Worm (Caenorhabditis elegans): Measurements from ENCODE around the gene W10C4.1.

W10C4.1 gene

DNA sequence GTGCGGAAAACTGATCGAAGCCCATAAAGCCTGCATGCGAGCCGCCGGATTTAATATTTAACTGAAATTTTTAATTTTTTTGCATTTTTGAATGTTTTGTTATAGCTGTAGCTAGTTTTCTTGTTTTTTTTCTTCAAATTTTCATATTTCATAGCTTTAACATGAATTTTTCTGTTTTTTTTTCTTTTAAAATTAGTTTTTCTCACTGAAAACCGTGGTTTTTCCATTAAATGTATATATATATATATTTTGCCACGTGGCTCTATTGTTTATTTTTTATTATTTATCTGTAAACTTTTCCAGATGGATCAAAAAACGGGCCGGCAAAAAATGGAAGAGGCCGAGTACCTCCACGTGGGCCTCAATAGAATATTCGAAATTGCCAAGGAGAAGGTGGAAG lies 15.1 kb downstream of the W10C4.1 start, which contains the start of gene sec-20:
Gene sec-20 (plus strand): TSS at position 301 of the 400 bp plus-strand sequence.
- TF ChIP-seq him-1 (tag; optimal IDR thresholded peaks at IDR 0.05) (no peak), dao-5 (tag; optimal IDR thresholded peaks at IDR 0.05) (no peak), W03F9.2 (tag; optimal IDR thresholded peaks at IDR 0.05) (no peak)

DNA sequence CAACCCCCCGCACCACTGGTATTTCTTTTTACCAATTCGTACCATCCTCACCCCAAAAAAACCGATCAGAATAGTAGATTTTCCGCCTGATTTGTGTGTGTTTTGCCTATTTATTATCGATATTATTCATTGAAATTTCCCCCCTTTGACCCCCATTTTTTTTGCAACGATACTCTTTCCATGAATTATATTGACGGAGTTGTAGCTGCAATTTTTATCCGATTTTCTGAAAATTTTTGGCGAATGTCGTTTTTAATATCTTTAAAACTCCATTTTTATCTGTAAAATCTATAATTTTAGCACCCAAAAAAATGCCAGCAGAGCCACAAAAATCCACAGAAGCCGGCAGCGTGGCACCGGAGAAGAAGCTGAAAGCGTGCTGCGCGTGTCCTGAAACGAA lies 16.2 kb downstream of the W10C4.1 start, which contains the start of gene cox-17:
Gene cox-17 (plus strand): TSS at position 301 of the 400 bp plus-strand sequence.
- no peak for TF ChIP-seq W03F9.2 (tag; optimal IDR thresholded peaks at IDR 0.05)
- no peak for TF ChIP-seq dao-5 (tag; optimal IDR thresholded peaks at IDR 0.05)

DNA sequence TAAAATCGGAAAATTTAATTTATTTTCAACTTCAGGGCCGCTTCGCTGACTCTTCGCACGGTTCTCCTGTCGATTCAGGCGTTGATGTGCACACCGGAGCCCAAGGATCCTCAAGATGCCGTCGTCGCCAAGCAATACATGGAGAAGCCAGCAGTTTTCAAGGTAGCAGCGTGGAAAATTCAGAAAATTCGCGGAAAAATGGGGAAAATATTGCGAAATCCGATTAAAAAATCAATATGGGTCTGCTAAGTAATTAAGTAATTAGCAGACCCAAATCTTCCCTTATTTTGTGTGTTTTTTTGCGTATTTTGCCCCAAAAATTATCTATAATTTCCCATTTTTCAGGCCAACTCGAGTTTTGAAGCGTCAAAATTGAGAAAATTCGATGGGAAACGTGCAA lies 17.6 kb downstream of the W10C4.1 start:
- TF ChIP-seq W03F9.2 (tag; optimal IDR thresholded peaks at IDR 0.05) (no peak), him-1 (tag; optimal IDR thresholded peaks at IDR 0.05) (no peak), dao-5 (tag; optimal IDR thresholded peaks at IDR 0.05) (no peak)

DNA sequence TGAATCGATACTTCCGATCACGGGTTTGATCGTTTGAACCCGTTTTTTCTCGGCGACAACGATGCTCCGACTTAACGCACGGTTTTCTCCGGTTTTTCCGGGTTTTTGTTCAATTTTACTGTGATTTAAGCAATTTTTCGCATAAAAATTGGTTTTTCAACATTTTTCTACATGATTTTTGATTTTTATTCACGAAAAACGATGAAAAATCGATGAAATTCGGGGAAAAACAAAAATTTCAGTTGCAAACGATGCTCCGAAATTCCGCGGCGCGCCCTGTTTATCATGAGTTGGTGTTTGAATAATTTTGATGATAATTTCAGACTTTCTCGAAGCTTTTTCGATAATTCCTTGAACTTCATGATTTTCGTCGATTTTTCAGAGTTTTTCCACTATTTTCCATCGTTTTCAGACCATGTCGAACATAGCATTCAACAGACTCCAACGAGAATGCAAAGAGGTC lies 18.5 kb downstream of the W10C4.1 start, which contains the start of gene ubc-20:
Gene ubc-20 (plus strand): TSS at position 413 of the 463 bp plus-strand sequence.
- no peak for TF ChIP-seq him-1 (tag; optimal IDR thresholded peaks at IDR 0.05)

DNA sequence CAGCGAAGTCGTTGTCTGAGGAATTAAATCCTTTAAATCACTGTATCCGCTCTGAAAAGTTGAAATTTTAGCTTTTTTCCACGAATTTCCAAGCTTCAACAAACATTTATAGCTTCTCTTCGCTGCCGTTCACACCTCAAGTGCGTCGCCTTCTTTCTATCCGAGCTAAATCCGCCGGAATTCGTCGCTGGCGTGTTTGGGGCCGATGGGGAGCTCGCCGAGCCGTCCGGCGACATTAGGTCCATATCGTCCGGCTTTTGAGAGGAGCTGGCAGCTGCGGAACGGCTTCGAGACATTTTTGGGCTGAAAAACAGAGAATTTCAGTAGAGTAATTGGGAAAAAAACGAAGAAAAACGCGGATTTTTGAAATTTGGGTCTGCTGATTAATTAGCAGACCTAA lies 19.1 kb downstream of the W10C4.1 start, which contains the start of gene mxl-2:
Gene mxl-2 (minus strand): TSS at position 303 of the 400 bp plus-strand sequence.
- no peak for TF ChIP-seq dao-5 (tag; optimal IDR thresholded peaks at IDR 0.05)
- no peak for TF ChIP-seq W03F9.2 (tag; optimal IDR thresholded peaks at IDR 0.05)
- TF ChIP-seq him-1 (tag; optimal IDR thresholded peaks at IDR 0.05): no peak

DNA sequence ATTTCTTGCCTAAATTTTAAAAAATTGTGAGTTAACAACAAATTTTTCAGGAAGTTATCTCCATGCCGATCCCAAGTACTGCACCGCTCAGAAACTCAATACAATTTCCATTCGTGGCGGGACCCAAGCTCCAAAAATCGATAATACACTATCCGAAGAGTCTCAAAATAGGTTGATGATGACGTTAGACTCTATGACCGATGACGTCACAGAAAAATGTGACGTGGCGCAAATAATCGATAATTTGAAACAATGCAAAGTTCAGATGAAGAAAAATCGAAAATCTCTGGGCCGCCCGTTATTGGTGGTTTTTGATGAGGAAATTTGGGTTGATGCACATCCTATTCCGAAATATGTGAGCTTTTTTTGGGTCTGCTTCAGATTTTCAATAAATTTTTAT lies 22.6 kb downstream of the W10C4.1 start:
- no peak for TF ChIP-seq dao-5 (tag; optimal IDR thresholded peaks at IDR 0.05)
- no peak for TF ChIP-seq W03F9.2 (tag; optimal IDR thresholded peaks at IDR 0.05)
- no peak for TF ChIP-seq him-1 (tag; optimal IDR thresholded peaks at IDR 0.05)

DNA sequence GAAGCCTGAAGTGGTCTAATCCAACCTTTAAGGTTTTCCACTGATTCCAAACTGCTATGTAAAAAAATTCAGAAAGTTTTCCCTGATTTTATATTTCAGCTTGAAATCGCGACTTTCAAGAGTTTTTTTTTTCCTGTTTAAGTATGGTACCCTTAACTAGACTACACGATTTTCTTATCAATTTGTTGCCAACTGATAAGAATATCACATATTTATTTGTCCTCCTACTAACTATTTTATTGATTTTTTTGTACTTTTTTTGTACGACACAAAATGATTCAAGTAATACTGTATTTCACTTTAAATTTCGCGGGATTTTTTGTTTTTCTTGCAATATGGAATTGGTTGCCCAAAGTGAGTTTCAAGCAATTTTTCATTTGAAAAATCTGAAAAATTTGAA lies 23.9 kb downstream of the W10C4.1 start:
- TF ChIP-seq dao-5 (tag; optimal IDR thresholded peaks at IDR 0.05) (no peak), him-1 (tag; optimal IDR thresholded peaks at IDR 0.05) (no peak), W03F9.2 (tag; optimal IDR thresholded peaks at IDR 0.05) (no peak)

DNA sequence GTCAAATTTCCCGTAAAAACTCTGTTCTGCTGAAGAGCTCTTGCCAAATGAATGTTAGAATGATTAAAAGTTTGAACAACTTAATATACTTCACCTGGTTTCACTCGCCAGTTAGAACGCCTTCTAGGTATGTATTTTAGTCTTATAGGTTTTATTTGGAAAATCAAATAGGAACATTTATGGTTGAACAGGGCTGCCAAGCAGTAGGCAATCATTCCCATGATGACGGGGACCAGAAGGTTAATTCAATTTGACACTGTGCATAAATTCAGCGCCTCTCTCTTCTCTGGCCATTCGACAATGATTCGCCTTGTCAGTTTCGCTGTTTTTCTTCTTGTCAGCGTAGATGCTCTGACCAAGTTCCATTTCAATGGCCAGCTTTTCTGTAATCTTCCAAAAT lies 24.8 kb downstream of the W10C4.1 start, which contains the start of gene F40G9.15:
Gene F40G9.15 (plus strand): TSS at position 301 of the 400 bp plus-strand sequence.
- no peak for TF ChIP-seq dao-5 (tag; optimal IDR thresholded peaks at IDR 0.05)
- TF ChIP-seq W03F9.2 (tag; optimal IDR thresholded peaks at IDR 0.05): no peak
- TF ChIP-seq him-1 (tag; optimal IDR thresholded peaks at IDR 0.05): no peak

DNA sequence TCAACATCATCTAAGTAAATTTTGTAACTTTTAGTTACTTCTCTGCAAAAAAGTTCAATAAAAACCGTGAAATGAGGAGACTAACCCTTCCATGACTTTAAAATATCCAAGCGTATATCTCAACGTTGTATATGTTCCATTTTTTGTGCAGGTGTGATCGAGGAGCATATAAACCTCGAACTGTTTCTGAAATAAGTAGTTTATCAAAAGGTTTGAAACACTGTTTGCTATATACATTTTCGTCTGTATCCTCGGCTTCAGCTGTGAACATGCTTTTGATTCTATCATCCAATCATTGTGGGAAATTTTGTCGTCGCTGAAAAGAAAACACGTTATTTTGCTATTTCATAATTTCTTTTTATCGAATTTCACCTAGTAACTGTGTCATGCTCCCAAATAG lies 26.0 kb downstream of the W10C4.1 start, which contains the start of gene F40G9.5:
Gene F40G9.5 (plus strand): TSS at position 301 of the 400 bp plus-strand sequence.
- no peak for TF ChIP-seq W03F9.2 (tag; optimal IDR thresholded peaks at IDR 0.05)
- TF ChIP-seq him-1 (tag; optimal IDR thresholded peaks at IDR 0.05): no peak
- no peak for TF ChIP-seq dao-5 (tag; optimal IDR thresholded peaks at IDR 0.05)

DNA sequence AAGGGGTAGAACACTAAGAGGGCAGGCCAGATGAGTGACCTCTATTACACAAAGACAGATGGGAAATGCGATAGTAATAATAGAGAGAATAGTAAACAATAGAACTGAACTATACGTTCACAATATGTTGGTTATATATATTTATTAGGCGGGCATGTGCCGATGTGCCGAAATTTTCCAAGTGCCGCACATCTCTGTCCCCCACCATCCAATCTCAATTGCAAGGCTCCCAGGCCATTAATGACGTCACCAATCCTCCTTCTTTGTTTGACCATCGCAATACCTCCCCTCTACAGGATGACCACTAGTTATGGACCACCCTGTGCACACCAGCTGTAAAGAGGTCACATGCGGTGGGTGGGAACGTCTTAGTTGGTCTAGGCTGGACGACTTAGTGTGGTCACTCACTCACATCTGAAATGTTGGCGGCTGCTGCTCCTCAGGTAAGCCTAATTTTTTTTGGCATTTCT lies 27.8 kb downstream of the W10C4.1 start, which contains the start of gene F40G9.6:
Gene F40G9.6 (plus strand): TSS at position 420 of the 470 bp plus-strand sequence.
- TF ChIP-seq W03F9.2 (tag; optimal IDR thresholded peaks at IDR 0.05): no peak
- TF ChIP-seq him-1 (tag; optimal IDR thresholded peaks at IDR 0.05): no peak
- no peak for TF ChIP-seq dao-5 (tag; optimal IDR thresholded peaks at IDR 0.05)

DNA sequence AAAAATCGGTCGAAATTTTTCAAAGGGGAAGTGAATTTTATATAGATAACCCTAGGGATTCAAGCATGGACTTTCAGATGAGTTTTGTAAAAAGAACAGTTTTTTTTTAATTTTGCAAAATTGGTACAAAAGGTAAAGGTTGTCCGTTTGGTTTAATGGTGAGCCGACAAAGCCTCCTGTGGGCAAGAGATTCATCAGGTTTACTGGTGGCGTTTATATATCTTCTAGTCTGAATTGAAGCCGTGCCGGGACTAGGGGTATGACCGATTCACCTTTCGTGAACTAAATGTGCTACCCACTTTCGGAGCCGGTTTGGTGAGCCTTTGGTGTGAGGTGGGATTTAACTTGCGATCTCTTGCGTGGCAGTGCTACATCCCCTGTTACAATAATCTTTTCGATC lies 28.8 kb downstream of the W10C4.1 start:
- TF ChIP-seq dao-5 (tag; optimal IDR thresholded peaks at IDR 0.05) (no peak), W03F9.2 (tag; optimal IDR thresholded peaks at IDR 0.05) (no peak), him-1 (tag; optimal IDR thresholded peaks at IDR 0.05) (no peak)

DNA sequence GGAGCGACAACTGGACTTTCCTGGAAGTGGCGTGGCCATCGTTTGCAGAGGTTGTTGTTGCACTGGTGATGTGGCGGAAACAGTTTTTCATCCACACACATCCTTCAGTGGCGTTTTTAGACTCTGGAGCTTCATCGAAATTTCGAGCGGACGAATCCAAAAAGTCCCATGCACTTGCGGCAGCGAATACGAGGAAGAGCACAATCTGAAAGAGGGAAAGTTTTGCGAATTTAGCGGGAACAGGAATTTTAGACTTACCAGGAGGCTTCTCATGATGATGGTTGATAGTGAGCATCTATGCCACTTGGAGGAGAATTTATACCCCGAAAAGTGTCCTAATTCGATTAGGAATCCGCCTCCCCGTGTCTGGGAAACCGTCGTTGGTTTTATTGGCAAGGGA lies 29.2 kb downstream of the W10C4.1 start, which contains the start of gene F40G9.14:
Gene F40G9.14 (minus strand): TSS at position 101 of the 400 bp plus-strand sequence.
- TF ChIP-seq him-1 (tag; optimal IDR thresholded peaks at IDR 0.05): no peak
- TF ChIP-seq W03F9.2 (tag; optimal IDR thresholded peaks at IDR 0.05): no peak
- TF ChIP-seq dao-5 (tag; optimal IDR thresholded peaks at IDR 0.05): no peak

DNA sequence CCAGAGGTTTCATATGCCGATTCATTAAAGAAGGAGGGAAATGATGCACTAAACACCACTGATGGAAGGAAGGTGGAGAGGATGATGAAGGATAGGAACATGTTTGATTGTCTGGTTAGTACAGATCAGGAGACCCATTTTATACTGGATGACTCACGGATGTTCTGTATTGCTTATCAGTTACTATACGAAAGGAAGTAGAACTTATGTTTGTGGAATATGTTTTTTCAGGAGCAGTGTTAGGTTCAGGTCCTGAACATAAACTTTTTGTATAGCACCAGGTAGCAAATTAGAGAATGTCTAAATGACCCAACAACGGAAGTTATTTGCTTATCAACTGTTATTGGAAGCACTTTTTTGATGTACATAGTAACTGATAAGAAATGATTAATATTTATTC lies 31.2 kb downstream of the W10C4.1 start, which contains the start of gene clec-148:
Gene clec-148 (minus strand): TSS at position 101 of the 400 bp plus-strand sequence.
- TF ChIP-seq him-1 (tag; optimal IDR thresholded peaks at IDR 0.05) (no peak), W03F9.2 (tag; optimal IDR thresholded peaks at IDR 0.05) (no peak), dao-5 (tag; optimal IDR thresholded peaks at IDR 0.05) (no peak)

DNA sequence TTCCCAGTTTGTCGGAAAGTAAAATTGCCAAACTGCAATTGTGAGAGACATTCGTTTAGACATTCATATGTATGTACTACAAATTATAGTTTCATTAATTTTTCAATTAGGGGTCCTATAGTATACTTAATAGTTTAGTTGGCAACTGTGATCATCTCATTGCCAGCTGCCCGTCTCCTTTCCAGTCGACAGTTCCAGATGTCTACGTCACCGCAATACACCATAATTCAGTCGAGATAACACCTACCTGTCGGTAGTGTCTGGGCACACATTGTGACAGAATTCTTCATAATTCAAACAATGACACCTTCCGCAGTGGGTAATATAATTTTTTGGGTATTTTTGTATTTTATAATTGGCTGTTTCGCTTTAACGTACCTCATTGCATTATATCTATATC lies 33.4 kb downstream of the W10C4.1 start, which contains the start of gene F40G9.19:
Gene F40G9.19 (plus strand): TSS at position 301 of the 400 bp plus-strand sequence.
- TF ChIP-seq him-1 (tag; optimal IDR thresholded peaks at IDR 0.05) (no peak), dao-5 (tag; optimal IDR thresholded peaks at IDR 0.05) (no peak), W03F9.2 (tag; optimal IDR thresholded peaks at IDR 0.05) (no peak)

DNA sequence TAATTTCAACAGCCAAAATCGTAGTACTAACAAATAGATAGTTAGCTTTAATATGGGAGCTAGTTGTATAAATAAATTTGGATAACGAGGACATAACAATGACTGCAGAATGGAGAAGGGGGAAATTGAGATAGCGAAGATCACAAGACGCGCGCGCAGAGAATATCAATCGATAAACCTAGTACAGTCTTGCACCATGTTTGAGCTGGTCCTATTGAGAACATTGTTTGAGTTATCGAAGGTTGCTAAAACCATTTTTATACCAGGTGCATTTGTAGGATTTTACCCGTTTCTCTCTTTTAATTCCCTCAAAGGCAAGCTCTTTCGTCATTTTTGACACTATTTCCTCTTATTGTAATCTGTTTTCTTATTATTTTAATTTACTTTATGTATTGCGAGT lies 35.3 kb downstream of the W10C4.1 start, which contains the start of the genes F40G9.9 and F40G9.12:
Gene F40G9.9 (minus strand): TSS at position 101 of the 400 bp plus-strand sequence.
Gene F40G9.12 (plus strand): TSS at position 231 of the 400 bp plus-strand sequence.
- TF ChIP-seq dao-5 (tag; optimal IDR thresholded peaks at IDR 0.05): no peak
- TF ChIP-seq him-1 (tag; optimal IDR thresholded peaks at IDR 0.05): no peak
- TF ChIP-seq W03F9.2 (tag; optimal IDR thresholded peaks at IDR 0.05): no peak

All from whole organism, L4/young adult.